Worm (Caenorhabditis elegans) whole organism, young adult: ENCODE data around the gene ZC513.14.

Experiments used
- C06A6.2 ChIP-seq: fragments of 200-800 bp; sonication (Bioruptor generic); conservative IDR thresholded peaks from 2 replicates; pipeline ENCODE4 v1.3.6; 2022; ENCODE audit warnings: missing genetic modification characterization, missing compliant biosample characterization
- D2030.7 ChIP-seq: fragments of 200-800 bp; sonication (Bioruptor generic); IDR thresholded peaks from 2 replicates; pipeline ENCODE4 v1.3.6; 2022; ENCODE audit warnings: missing genetic modification reagents, missing genetic modification characterization, missing compliant biosample characterization
- F10E7.11 ChIP-seq: sonication (generic microtip); optimal IDR thresholded peaks from 2 replicates; lab custom pipeline; 2017; ENCODE audit warnings: mild to moderate bottlenecking, missing genetic modification characterization, moderate library complexity, missing compliant biosample characterization
- F23B12.7 ChIP-seq: sonication (generic microtip); optimal IDR thresholded peaks from 2 replicates; lab custom pipeline; 2017; ENCODE audit warnings: missing genetic modification characterization, mild to moderate bottlenecking, missing compliant biosample characterization, antibody characterized with exemption, moderate library complexity; ENCODE audit not compliant: insufficient read depth
- F33H1.4 ChIP-seq: fragments of 200-800 bp; sonication (Bioruptor generic); IDR thresholded peaks from 2 replicates; pipeline ENCODE4 v1.3.6; 2022; ENCODE audit warnings: missing genetic modification reagents, missing genetic modification characterization, missing compliant biosample characterization
- F37B4.10 ChIP-seq: fragments of 200-800 bp; sonication (Bioruptor generic); IDR thresholded peaks from 2 replicates; pipeline ENCODE4 v1.3.6; 2022; ENCODE audit warnings: missing genetic modification characterization, missing compliant biosample characterization
- F49E8.2 ChIP-seq: sonication (generic microtip); optimal IDR thresholded peaks from 3 replicates; lab custom pipeline; 2017; ENCODE audit warnings: missing genetic modification characterization, mild to moderate bottlenecking, missing compliant biosample characterization, antibody characterized with exemption, moderate library complexity; ENCODE audit not compliant: insufficient read depth
- F55B11.4 ChIP-seq: sonication (generic microtip); optimal IDR thresholded peaks from 2 replicates; lab custom pipeline; 2016; ENCODE audit warnings: missing compliant biosample characterization, missing genetic modification characterization, borderline replicate concordance; ENCODE audit not compliant: insufficient read depth
- F57A8.1 ChIP-seq: fragments of 200-800 bp; sonication (Bioruptor generic); optimal IDR thresholded peaks from 2 replicates; lab custom pipeline; 2018; ENCODE audit warnings: mild to moderate bottlenecking, missing genetic modification characterization, moderate library complexity, missing compliant biosample characterization
- K11D2.4 ChIP-seq: fragments of 200-800 bp; sonication (Bioruptor generic); IDR thresholded peaks from 2 replicates; pipeline ENCODE4 v1.3.6; 2022; ENCODE audit warnings: missing genetic modification reagents, missing genetic modification characterization, missing compliant biosample characterization
- Y53G8AR.9 ChIP-seq: fragments of 200-800 bp; sonication (Bioruptor generic); conservative IDR thresholded peaks from 2 replicates; pipeline ENCODE4 v1.3.6; 2022; ENCODE audit warnings: missing genetic modification reagents, missing genetic modification characterization, missing compliant biosample characterization
- Y67H2A.10 ChIP-seq: fragments of 200-800 bp; sonication (Bioruptor generic); conservative IDR thresholded peaks from 2 replicates; pipeline ENCODE4 v1.3.6; 2022; ENCODE audit warnings: missing genetic modification reagents, missing genetic modification characterization, missing compliant biosample characterization
- ama-1 ChIP-seq, 3 experiments: fragments of 150-350 bp in 1 of 3; sonication (generic microtip) in 2 of 3; optimal IDR thresholded peaks; 2 replicates each; lab custom pipeline; 2014 to 2018; ENCODE audit warnings: missing biosample characterization in 2 of 3, missing genetic modification characterization in 2 of 3, missing genetic modification reagents in 2 of 3
- aptf-3 ChIP-seq: fragments of 200-800 bp; sonication (Bioruptor generic); IDR thresholded peaks from 2 replicates; pipeline ENCODE4 v1.3.6; 2022; ENCODE audit warnings: missing genetic modification characterization, missing compliant biosample characterization
- atf-7 ChIP-seq: sonication (generic microtip); optimal IDR thresholded peaks from 2 replicates; lab custom pipeline; 2017; ENCODE audit warnings: mild to moderate bottlenecking, missing genetic modification characterization, missing compliant biosample characterization
- athp-1 ChIP-seq: sonication (generic microtip); optimal IDR thresholded peaks from 2 replicates; lab custom pipeline; 2017; ENCODE audit warnings: mild to moderate bottlenecking, missing genetic modification characterization, missing compliant biosample characterization
- bed-1 ChIP-seq: fragments of 200-800 bp; sonication (Bioruptor generic); IDR thresholded peaks from 2 replicates; pipeline ENCODE4 v1.3.6; 2022; ENCODE audit warnings: missing genetic modification reagents, missing genetic modification characterization, missing compliant biosample characterization
- bed-2 ChIP-seq: fragments of 200-800 bp; sonication (Bioruptor generic); IDR thresholded peaks from 2 replicates; pipeline ENCODE4 v1.3.6; 2022; ENCODE audit warnings: missing genetic modification reagents, missing genetic modification characterization, missing compliant biosample characterization
- cebp-2 ChIP-seq: fragments of 200-800 bp; sonication (Bioruptor generic); IDR thresholded peaks from 2 replicates; pipeline ENCODE4 v1.3.6; 2022; ENCODE audit warnings: missing genetic modification characterization, missing compliant biosample characterization
- ceh-27 ChIP-seq: fragments of 200-800 bp; sonication (Bioruptor generic); optimal IDR thresholded peaks from 2 replicates; lab custom pipeline; 2018; ENCODE audit warnings: mild to moderate bottlenecking, missing genetic modification characterization, moderate library complexity, missing compliant biosample characterization
- ceh-58 ChIP-seq: fragments of 200-800 bp; sonication (Bioruptor generic); IDR thresholded peaks from 2 replicates; pipeline ENCODE4 v1.3.6; 2022; ENCODE audit warnings: missing genetic modification characterization, missing compliant biosample characterization
- dpl-1 ChIP-seq: fragments of 150-350 bp; optimal IDR thresholded peaks from 2 replicates; lab custom pipeline; 2014; ENCODE audit warnings: missing biosample characterization, missing genetic modification reagents, missing genetic modification characterization
- egl-18 ChIP-seq: fragments of 200-800 bp; sonication (Bioruptor generic); IDR thresholded peaks from 2 replicates; pipeline ENCODE4 v1.3.6; 2022; ENCODE audit warnings: missing genetic modification reagents, missing genetic modification characterization, missing compliant biosample characterization
- gei-17 ChIP-seq: fragments of 200-800 bp; sonication (Bioruptor generic); optimal IDR thresholded peaks from 2 replicates; lab custom pipeline; 2018; ENCODE audit warnings: mild to moderate bottlenecking, missing genetic modification characterization, missing compliant biosample characterization
- hmg-20 ChIP-seq: fragments of 200-800 bp; sonication (Bioruptor generic); IDR thresholded peaks from 2 replicates; pipeline ENCODE4 v1.3.6; 2022; ENCODE audit warnings: missing genetic modification reagents, missing genetic modification characterization, missing compliant biosample characterization
- hrde-1 ChIP-seq: sonication (generic microtip); optimal IDR thresholded peaks from 2 replicates; lab custom pipeline; 2016; ENCODE audit warnings: missing genetic modification characterization, mild to moderate bottlenecking, missing compliant biosample characterization, moderate library complexity, missing genotype, missing genetic modification reagents, borderline replicate concordance
- lag-1 ChIP-seq: fragments of 200-800 bp; sonication (Bioruptor generic); IDR thresholded peaks from 2 replicates; pipeline ENCODE4 v1.3.6; 2022; ENCODE audit warnings: missing genetic modification reagents, missing genetic modification characterization, missing compliant biosample characterization
- lin-40 ChIP-seq: sonication (generic microtip); optimal IDR thresholded peaks from 2 replicates; lab custom pipeline; 2016; ENCODE audit warnings: missing genetic modification characterization, mild to moderate bottlenecking, missing compliant biosample characterization, missing genotype, missing genetic modification reagents
- lin-54 ChIP-seq: fragments of 200-800 bp; sonication (Bioruptor generic); optimal IDR thresholded peaks from 2 replicates; lab custom pipeline; 2018; ENCODE audit warnings: mild to moderate bottlenecking, missing genetic modification characterization, missing compliant biosample characterization
- lir-1 ChIP-seq: fragments of 200-800 bp; sonication (Bioruptor generic); conservative IDR thresholded peaks from 2 replicates; pipeline ENCODE4 v1.3.6; 2022; ENCODE audit warnings: missing genetic modification reagents, missing genetic modification characterization, missing compliant biosample characterization
- madf-3 ChIP-seq: fragments of 200-800 bp; sonication (Bioruptor generic); IDR thresholded peaks from 2 replicates; pipeline ENCODE4 v1.3.6; 2022; ENCODE audit warnings: missing genetic modification reagents, missing genetic modification characterization, missing compliant biosample characterization
- mel-28 ChIP-seq: sonication (generic microtip); optimal IDR thresholded peaks from 2 replicates; lab custom pipeline; 2016; ENCODE audit warnings: borderline replicate concordance, mild to moderate bottlenecking, missing genetic modification characterization, missing compliant biosample characterization
- nfya-1 ChIP-seq: sonication (generic microtip); optimal IDR thresholded peaks from 2 replicates; lab custom pipeline; 2017; ENCODE audit warnings: antibody characterized with exemption, missing compliant biosample characterization, missing genetic modification characterization, borderline replicate concordance; ENCODE audit not compliant: insufficient read depth
- nfya-2 ChIP-seq: fragments of 200-800 bp; sonication (Bioruptor generic); IDR thresholded peaks from 2 replicates; pipeline ENCODE4 v1.3.6; 2022; ENCODE audit warnings: missing genetic modification reagents, missing genetic modification characterization, missing compliant biosample characterization
- nhr-80 ChIP-seq: sonication (generic microtip); optimal IDR thresholded peaks from 2 replicates; lab custom pipeline; 2016; ENCODE audit warnings: missing genetic modification characterization, missing compliant biosample characterization
- nhr-90 ChIP-seq: sonication (generic microtip); optimal IDR thresholded peaks from 2 replicates; lab custom pipeline; 2016; ENCODE audit warnings: missing genotype, mild to moderate bottlenecking, missing genetic modification characterization, missing compliant biosample characterization
- pha-4 ChIP-seq: fragments of 150-350 bp; sonication (generic microtip); optimal IDR thresholded peaks from 2 replicates; lab custom pipeline; 2014; ENCODE audit warnings: missing biosample characterization, missing genetic modification reagents, missing genetic modification characterization
- rec-8 ChIP-seq, 2 experiments: sonication (generic microtip); optimal IDR thresholded peaks; 2 replicates each; lab custom pipeline; 2016; ENCODE audit warnings: mild to moderate bottlenecking in 2 of 2, missing genetic modification characterization in 2 of 2, missing genetic modification reagents in 2 of 2, missing genotype in 2 of 2, missing biosample characterization in 1 of 2, missing compliant biosample characterization in 1 of 2, moderate library complexity in 1 of 2
- repo-1 ChIP-seq: sonication (generic microtip); optimal IDR thresholded peaks from 2 replicates; lab custom pipeline; 2017; ENCODE audit warnings: mild to moderate bottlenecking, missing genetic modification characterization, missing compliant biosample characterization
- sea-2 ChIP-seq: fragments of 200-800 bp; sonication (Bioruptor generic); IDR thresholded peaks from 2 replicates; pipeline ENCODE4 v1.3.6; 2022; ENCODE audit warnings: missing genetic modification characterization, missing compliant biosample characterization
- snpc-1.1 ChIP-seq: sonication (generic microtip); optimal IDR thresholded peaks from 2 replicates; lab custom pipeline; 2017; ENCODE audit warnings: missing genetic modification characterization, mild to moderate bottlenecking, missing compliant biosample characterization, antibody characterized with exemption, moderate library complexity, missing genotype, missing genetic modification reagents; ENCODE audit not compliant: insufficient read depth
- snpc-1.3 ChIP-seq: sonication (generic microtip); optimal IDR thresholded peaks from 2 replicates; lab custom pipeline; 2017; ENCODE audit warnings: missing genetic modification characterization, mild to moderate bottlenecking, missing compliant biosample characterization, antibody characterized with exemption, moderate library complexity, missing genotype, missing genetic modification reagents; ENCODE audit not compliant: insufficient read depth
- unc-130 ChIP-seq: sonication (generic microtip); optimal IDR thresholded peaks from 2 replicates; lab custom pipeline; 2016; ENCODE audit warnings: missing genetic modification reagents, missing genetic modification characterization, missing compliant biosample characterization
- xnd-1 ChIP-seq: sonication (generic microtip); optimal IDR thresholded peaks from 2 replicates; lab custom pipeline; 2016; ENCODE audit warnings: missing genotype, missing genetic modification reagents, missing genetic modification characterization, missing compliant biosample characterization
- zfh-2 ChIP-seq: fragments of 200-800 bp; sonication (Bioruptor generic); conservative IDR thresholded peaks from 2 replicates; pipeline ENCODE4 v1.3.6; 2022; ENCODE audit warnings: missing genetic modification reagents, missing genetic modification characterization, missing compliant biosample characterization
- ztf-25 ChIP-seq: fragments of 200-800 bp; sonication (Bioruptor generic); IDR thresholded peaks from 2 replicates; pipeline ENCODE4 v1.3.6; 2022; ENCODE audit warnings: missing genetic modification reagents, missing genetic modification characterization, missing compliant biosample characterization
- ztf-26 ChIP-seq: sonication (generic microtip); optimal IDR thresholded peaks from 2 replicates; lab custom pipeline; 2017; ENCODE audit warnings: missing genetic modification characterization, missing compliant biosample characterization
- ztf-28 ChIP-seq: fragments of 200-800 bp; sonication (Bioruptor generic); IDR thresholded peaks from 2 replicates; pipeline ENCODE4 v1.3.6; 2022; ENCODE audit warnings: missing genetic modification reagents, missing genetic modification characterization, missing compliant biosample characterization

ZC513.14 gene

DNA sequence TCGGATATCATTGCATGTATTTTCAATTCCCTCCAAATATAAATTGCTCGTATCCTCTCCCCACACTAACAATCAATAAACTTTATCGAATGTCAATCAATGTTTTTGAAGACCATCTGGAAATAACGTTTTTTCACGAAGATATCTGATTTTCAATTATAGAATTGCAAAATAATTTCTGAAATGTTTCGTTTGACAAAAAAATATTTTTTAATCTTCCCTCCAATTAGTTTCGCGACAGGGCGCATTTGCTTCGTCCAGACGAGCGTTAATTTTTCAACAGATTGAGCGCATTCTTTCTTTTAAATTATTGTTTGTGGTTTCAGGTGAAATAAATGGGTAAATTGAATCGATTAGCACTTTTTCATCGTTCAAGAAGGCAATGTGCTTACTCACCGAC, 4.7 kb downstream of the ZC513.14 start, which contains the start of gene vars-1 (continued):
- TF ChIP-seq F49E8.2 (tag; lab: Kevin White, UChicago) (peak; percentile 77), snpc-1.1 (tag; lab: Kevin White, UChicago) (peak; percentile 43), nhr-80 (tag; lab: Kevin White, UChicago) (no peak), repo-1 (no peak), ceh-58 (GFP tag; lab: Robert Waterston, UW) (no peak), nfya-1 (tag; lab: Kevin White, UChicago) (no peak), snpc-1.3 (tag; lab: Kevin White, UChicago) (no peak), aptf-3 (GFP tag; lab: Robert Waterston, UW) (no peak), ztf-28 (no peak), unc-130 (GFP tag; lab: Kevin White, UChicago) (no peak), lir-1 (GFP tag; lab: Robert Waterston, UW) (no peak), ama-1 (optimal IDR thresholded peaks at IDR 0.05; lab: Kevin White, UChicago) (no peak), ama-1 (GFP tag; optimal IDR thresholded peaks at IDR 0.05; lab: Kevin White, UChicago) (no peak), athp-1 (tag; lab: Kevin White, UChicago) (no peak), lin-40 (no peak), egl-18 (no peak), lag-1 (GFP tag; lab: Robert Waterston, UW) (no peak), dpl-1 (GFP tag; lab: Kevin White, UChicago) (peak; percentile 42), D2030.7 (0 out of 2 replicates have a peak, but pooled peaks have one; percentile 28), K11D2.4 (GFP tag; lab: Robert Waterston, UW) (no peak), gei-17 (GFP tag; lab: Kevin White, UChicago) (no peak), Y67H2A.10 (no peak), nhr-90 (tag; lab: Kevin White, UChicago) (no peak), lin-54 (GFP tag; lab: Kevin White, UChicago) (peak; percentile 88), xnd-1 (tag; lab: Kevin White, UChicago) (peak; percentile 46), pha-4 (tag; lab: Kevin White, UChicago) (no peak), nfya-2 (GFP tag; lab: Robert Waterston, UW) (no peak), hmg-20 (GFP tag; lab: Robert Waterston, UW) (no peak), madf-3 (GFP tag; lab: Robert Waterston, UW) (0 out of 2 replicates have a peak, but pooled peaks have one; percentile 3), F10E7.11 (no peak), F55B11.4 (tag; lab: Kevin White, UChicago) (no peak), ztf-26 (no peak), hrde-1 (tag; lab: Kevin White, UChicago) (no peak), C06A6.2 (GFP tag; lab: Robert Waterston, UW) (no peak), rec-8 (tag; optimal IDR thresholded peaks at IDR 0.05; lab: Kevin White, UChicago) (no peak), bed-2 (GFP tag; lab: Robert Waterston, UW) (no peak), ceh-27 (GFP tag; lab: Kevin White, UChicago) (no peak), F57A8.1 (GFP tag; lab: Kevin White, UChicago) (no peak), mel-28 (no peak), ztf-25 (no peak), bed-1 (GFP tag; lab: Robert Waterston, UW) (no peak), cebp-2 (GFP tag; lab: Robert Waterston, UW) (no peak), F23B12.7 (tag; lab: Kevin White, UChicago) (peak; percentile 78), atf-7 (no peak), F37B4.10 (no peak), sea-2 (GFP tag; lab: Robert Waterston, UW) (no peak), F33H1.4 (GFP tag; lab: Robert Waterston, UW) (peak; percentile 35; the same call in 1 of the 2 replicates), Y53G8AR.9 (no peak; the same call in 1 of the 2 replicates), zfh-2 (no peak)
